Worm (Caenorhabditis elegans): ENCODE data around the gene D2045.9.

- TF ChIP-seq fos-1 (tag; optimal IDR thresholded peaks at IDR 0.05) (no peak), set-16 (GFP tag; IDR thresholded peaks at IDR 0.05) (no peak), rbr-2 (tag; optimal IDR thresholded peaks at IDR 0.05) (no peak), lsy-2 (tag; optimal IDR thresholded peaks at IDR 0.05) (no peak), unc-39 (tag; optimal IDR thresholded peaks at IDR 0.05) (no peak), ceh-28 (tag; optimal IDR thresholded peaks at IDR 0.05) (no peak), mdl-1 (tag; optimal IDR thresholded peaks at IDR 0.05) (no peak), mxl-3 (GFP tag; optimal IDR thresholded peaks at IDR 0.05) (no peak), nhr-102 (tag; optimal IDR thresholded peaks at IDR 0.05) (no peak)
Observed at ce11 chrIII:10479180-10479579, 4.1 kb downstream of the D2045.9 start, which contains the start of gene D2045.7.

Data from whole organism, L4 larva.